Worm (Caenorhabditis elegans): ENCODE measurements around the gene F35D2.1.

- TF ChIP-seq flt-1 (GFP tag; IDR thresholded peaks at IDR 0.05) (no peak), ztf-23 (GFP tag; IDR thresholded peaks at IDR 0.05) (no peak), tab-1 (GFP tag; IDR thresholded peaks at IDR 0.05) (no peak), ztf-29 (GFP tag; IDR thresholded peaks at IDR 0.05) (no peak), klf-2 (GFP tag; conservative IDR thresholded peaks at IDR 0.05) (no peak), ref-1 (GFP tag; conservative IDR thresholded peaks at IDR 0.05) (no peak)
Measured at ce11 chrII:7598702-7599314, 23.1 kb downstream of the F35D2.1 start, which contains the start of gene pgam-5.

Measured in whole organism, midembryonic.